Worm (Caenorhabditis elegans): ENCODE results near the gene F58F12.3.

Gene F58F12.3

DNA sequence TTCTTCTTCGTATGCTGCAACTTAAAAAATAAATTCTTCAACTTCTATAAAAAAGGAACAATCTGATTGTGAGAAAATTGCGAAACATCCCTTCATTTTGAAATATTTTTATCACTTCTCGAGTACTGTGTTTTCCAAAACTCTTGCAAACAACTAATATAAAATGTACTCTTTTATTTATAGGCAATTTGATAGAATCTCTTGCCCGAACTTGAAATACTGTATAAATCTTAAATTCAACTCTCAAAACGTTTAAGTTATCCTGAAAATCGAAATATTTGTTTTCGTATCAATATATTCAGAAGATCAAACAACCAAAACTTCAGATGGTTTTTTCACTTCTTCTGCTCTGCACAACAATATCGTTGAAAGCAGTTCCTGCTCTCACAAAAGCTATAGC, 4.6 kb downstream of the F58F12.3 start, which contains the start of gene F58F12.4 (continued):
- TF ChIP-seq K12H6.12 (tag; optimal IDR thresholded peaks at IDR 0.05) (no peak), lsl-1 (GFP tag; optimal IDR thresholded peaks at IDR 0.05) (no peak), rpc-1 (optimal IDR thresholded peaks at IDR 0.05) (no peak), rpc-1 (tag; optimal IDR thresholded peaks at IDR 0.05) (no peak), egl-44 (GFP tag; IDR thresholded peaks at IDR 0.05) (no peak), snpc-1.1 (tag; optimal IDR thresholded peaks at IDR 0.05; ENCODE audit: insufficient read depth) (no peak)

DNA sequence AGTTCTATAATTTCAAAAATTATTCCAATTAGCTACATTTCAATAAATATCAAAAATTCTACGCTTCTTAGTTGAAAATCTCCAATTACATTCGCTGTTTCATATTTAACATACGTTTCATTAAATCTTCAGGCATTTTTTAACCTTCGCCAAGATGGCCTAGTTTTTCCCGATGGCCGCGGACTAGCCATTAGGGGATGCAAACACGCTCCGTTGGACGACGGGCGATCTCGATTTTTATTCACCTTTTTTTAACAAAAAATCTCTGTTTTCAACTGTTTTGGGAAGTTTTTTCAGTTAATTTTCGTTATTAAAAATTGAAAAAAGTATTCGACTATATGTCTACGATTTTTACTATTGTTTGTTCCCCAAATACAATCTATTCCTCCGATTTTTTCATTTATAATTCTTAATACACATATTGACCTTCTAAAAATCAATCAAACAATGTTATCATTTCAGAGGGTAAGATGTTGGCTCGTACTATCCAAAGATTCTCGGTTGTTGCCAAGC, 7.9 kb downstream of the F58F12.3 start, which contains the start of gene F58F12.1:
Gene F58F12.1 (plus strand): TSS at position 463 of the 513 bp plus-strand sequence.
- no peak for TF ChIP-seq B0336.3 (GFP tag; IDR thresholded peaks at IDR 0.05)
- peak; percentile 40 for TF ChIP-seq nhr-80 (tag; optimal IDR thresholded peaks at IDR 0.05)
- peak; percentile 21; the same call in 1 of the 2 replicates for TF ChIP-seq D2030.7 (GFP tag; IDR thresholded peaks at IDR 0.05)
- no peak for TF ChIP-seq tbp1 (GFP tag; optimal IDR thresholded peaks at IDR 0.05)
- TF ChIP-seq ceh-100 (GFP tag; IDR thresholded peaks at IDR 0.05): peak; percentile 33; the same call in 1 of the 2 replicates
- TF ChIP-seq ekl-4 (GFP tag; IDR thresholded peaks at IDR 0.05): no peak
- no peak for TF ChIP-seq hlh-26 (GFP tag; conservative IDR thresholded peaks at IDR 0.05)
- TF ChIP-seq snpc-1.3 (tag; optimal IDR thresholded peaks at IDR 0.05; ENCODE audit: insufficient read depth): no peak
- no peak for TF ChIP-seq Y53F4B.3 (GFP tag; IDR thresholded peaks at IDR 0.05)
- TF ChIP-seq bed-2 (GFP tag; IDR thresholded peaks at IDR 0.05): no peak
- peak; percentile 45 for TF ChIP-seq lin-54 (GFP tag; optimal IDR thresholded peaks at IDR 0.05)
- peak; percentile 63 for TF ChIP-seq attf-5 (GFP tag; optimal IDR thresholded peaks at IDR 0.05)
- peak; percentile 13 for TF ChIP-seq efl-1 (GFP tag; optimal IDR thresholded peaks at IDR 0.05)
- TF ChIP-seq hsf-1 (GFP tag; IDR thresholded peaks at IDR 0.05): no peak
- peak; percentile 92 for TF ChIP-seq mcd-1 (GFP tag; IDR thresholded peaks at IDR 0.05)
- no peak for TF ChIP-seq cebp-1 (GFP tag; IDR thresholded peaks at IDR 0.05)
- TF ChIP-seq cebp-1 (tag; optimal IDR thresholded peaks at IDR 0.05): peak; percentile 10
- TF ChIP-seq ceh-27 (GFP tag; optimal IDR thresholded peaks at IDR 0.05): peak; percentile 53
- TF ChIP-seq F33H1.4 (GFP tag; IDR thresholded peaks at IDR 0.05): peak; percentile 15; the same call in 1 of the 2 replicates
- TF ChIP-seq F49E8.2 (tag; optimal IDR thresholded peaks at IDR 0.05; ENCODE audit: insufficient read depth): no peak
- TF ChIP-seq lsl-1 (GFP tag; optimal IDR thresholded peaks at IDR 0.05): peak; percentile 53
- TF ChIP-seq rcor-1 (GFP tag; IDR thresholded peaks at IDR 0.05): no peak
- TF ChIP-seq ceh-91 (GFP tag; IDR thresholded peaks at IDR 0.05): peak; percentile 43
- peak; percentile 63 for TF ChIP-seq ZK185.1 (tag; optimal IDR thresholded peaks at IDR 0.05; ENCODE audit: poor library complexity, severe bottlenecking)
- TF ChIP-seq snpc-3.4 (tag; optimal IDR thresholded peaks at IDR 0.05): peak; percentile 46
- TF ChIP-seq unc-130 (GFP tag; optimal IDR thresholded peaks at IDR 0.05): peak; percentile 81
- no peak for TF ChIP-seq zfh-2 (GFP tag; conservative IDR thresholded peaks at IDR 0.05)
- TF ChIP-seq ztf-18 (tag; optimal IDR thresholded peaks at IDR 0.05): peak; percentile 41
- TF ChIP-seq madf-6 (GFP tag; IDR thresholded peaks at IDR 0.05): peak; percentile 46; the same call in 1 of the 2 replicates
- TF ChIP-seq snpc-4 (GFP tag; optimal IDR thresholded peaks at IDR 0.05): peak; percentile 27
- peak in 2 of 4 experiments; percentile 24 to 57 for TF ChIP-seq snpc-4 (tag; optimal IDR thresholded peaks at IDR 0.05)
- TF ChIP-seq let-607 (tag; optimal IDR thresholded peaks at IDR 0.05): no peak
- peak; percentile 38; the same call in 1 of the 2 replicates for TF ChIP-seq hmg-1.2 (GFP tag; IDR thresholded peaks at IDR 0.05)
- TF ChIP-seq Y67H2A.10 (GFP tag; conservative IDR thresholded peaks at IDR 0.05): 0 out of 2 replicates have a peak, but pooled peaks have one; percentile 25
- peak; percentile 56 for TF ChIP-seq dox-1 (GFP tag; IDR thresholded peaks at IDR 0.05)
- TF ChIP-seq F23B12.7 (tag; optimal IDR thresholded peaks at IDR 0.05; ENCODE audit: insufficient read depth): peak; percentile 93
- peak; percentile 5 for TF ChIP-seq tlf-1 (GFP tag; optimal IDR thresholded peaks at IDR 0.05)
